Worm (Caenorhabditis elegans) whole organism, late embryonic: Measurements from ENCODE around the gene nas-28.
A peak's percentile ranks its signal among the peaks of the same experiment; 100 is the strongest.

ENCODE experiments used
- C38D4.7 ChIP-seq: fragments of 200-800 bp; sonication (Bioruptor generic); optimal IDR thresholded peaks from 2 replicates; lab custom pipeline; 2018; ENCODE audit warnings: mild to moderate bottlenecking, missing genetic modification characterization, moderate library complexity, missing compliant biosample characterization
- F13H6.1 ChIP-seq: sonication (generic microtip); optimal IDR thresholded peaks from 2 replicates; lab custom pipeline; 2016; ENCODE audit warnings: missing genetic modification characterization, missing compliant biosample characterization
- K09A11.1 ChIP-seq: sonication (generic microtip); optimal IDR thresholded peaks from 2 replicates; lab custom pipeline; 2017; ENCODE audit warnings: antibody characterized with exemption, mild to moderate bottlenecking, missing genetic modification characterization, missing compliant biosample characterization; ENCODE audit not compliant: insufficient read depth
- T23F11.4 ChIP-seq: fragments of 200-800 bp; sonication (Bioruptor generic); optimal IDR thresholded peaks from 2 replicates; lab custom pipeline; 2018; ENCODE audit warnings: mild to moderate bottlenecking, missing genetic modification characterization, missing compliant biosample characterization
- ceh-14 ChIP-seq: sonication (generic microtip); optimal IDR thresholded peaks from 2 replicates; lab custom pipeline; 2016; ENCODE audit warnings: missing genotype, missing genetic modification characterization, missing compliant biosample characterization
- ceh-19 ChIP-seq: fragments of 200-800 bp; sonication (Bioruptor generic); optimal IDR thresholded peaks from 2 replicates; lab custom pipeline; 2018; ENCODE audit warnings: mild to moderate bottlenecking, missing genetic modification characterization, missing compliant biosample characterization
- ceh-22 ChIP-seq: sonication (generic microtip); optimal IDR thresholded peaks from 2 replicates; lab custom pipeline; 2017; ENCODE audit warnings: missing biosample characterization, missing genetic modification characterization
- ceh-31 ChIP-seq: sonication (generic microtip); optimal IDR thresholded peaks from 2 replicates; lab custom pipeline; 2016; ENCODE audit warnings: missing genetic modification characterization, missing compliant biosample characterization
- ceh-34 ChIP-seq: sonication (generic microtip); optimal IDR thresholded peaks from 2 replicates; lab custom pipeline; 2016; ENCODE audit warnings: mild to moderate bottlenecking, missing genetic modification characterization, missing compliant biosample characterization
- ceh-45 ChIP-seq: fragments of 200-800 bp; sonication (Bioruptor generic); IDR thresholded peaks from 2 replicates; pipeline ENCODE4 v1.3.6; 2022; ENCODE audit warnings: missing genetic modification reagents, missing genetic modification characterization, missing compliant biosample characterization
- ceh-48 ChIP-seq: sonication (generic microtip); optimal IDR thresholded peaks from 2 replicates; lab custom pipeline; 2016; ENCODE audit warnings: missing genetic modification characterization, inconsistent platforms, missing compliant biosample characterization
- ceh-6 ChIP-seq: fragments of 200-800 bp; sonication (Bioruptor generic); optimal IDR thresholded peaks from 2 replicates; lab custom pipeline; 2018; ENCODE audit warnings: mild to moderate bottlenecking, missing genetic modification characterization, missing compliant biosample characterization
- ceh-9 ChIP-seq: sonication (generic microtip); optimal IDR thresholded peaks from 2 replicates; lab custom pipeline; 2016; ENCODE audit warnings: mild to moderate bottlenecking, missing genetic modification characterization, inconsistent platforms, missing compliant biosample characterization
- dmd-4 ChIP-seq: sonication (generic microtip); optimal IDR thresholded peaks from 2 replicates; lab custom pipeline; 2016; ENCODE audit warnings: borderline replicate concordance, missing genetic modification characterization, missing compliant biosample characterization
- dve-1 ChIP-seq: sonication (generic microtip); optimal IDR thresholded peaks from 2 replicates; lab custom pipeline; 2017; ENCODE audit warnings: antibody characterized with exemption, mild to moderate bottlenecking, missing genetic modification characterization, missing compliant biosample characterization
- elt-2 ChIP-seq: sonication (generic microtip); optimal IDR thresholded peaks from 2 replicates; lab custom pipeline; 2016; ENCODE audit warnings: missing genetic modification reagents, missing genetic modification characterization, missing compliant biosample characterization
- elt-4 ChIP-seq: sonication (generic microtip); optimal IDR thresholded peaks from 2 replicates; lab custom pipeline; 2016; ENCODE audit warnings: missing genetic modification characterization, missing compliant biosample characterization
- eyg-1 ChIP-seq: sonication (generic microtip); optimal IDR thresholded peaks from 2 replicates; lab custom pipeline; 2016; ENCODE audit warnings: missing genotype, missing genetic modification characterization, missing compliant biosample characterization
- fax-1 ChIP-seq: sonication (generic microtip); optimal IDR thresholded peaks from 2 replicates; lab custom pipeline; 2016; ENCODE audit warnings: missing genotype, missing genetic modification characterization, missing compliant biosample characterization
- fkh-6 ChIP-seq: sonication (generic microtip); optimal IDR thresholded peaks from 2 replicates; lab custom pipeline; 2016; ENCODE audit warnings: missing genetic modification characterization, missing compliant biosample characterization
- hlh-15 ChIP-seq: sonication (generic microtip); optimal IDR thresholded peaks from 2 replicates; lab custom pipeline; 2016; ENCODE audit warnings: missing genetic modification characterization, missing compliant biosample characterization
- lim-6 ChIP-seq: sonication (generic microtip); optimal IDR thresholded peaks from 2 replicates; lab custom pipeline; 2016; ENCODE audit warnings: missing genetic modification characterization, missing compliant biosample characterization
- lin-11 ChIP-seq: fragments of 200-800 bp; sonication (Bioruptor generic); optimal IDR thresholded peaks from 2 replicates; lab custom pipeline; 2018; ENCODE audit warnings: mild to moderate bottlenecking, missing genetic modification characterization, missing compliant biosample characterization
- madf-2 ChIP-seq: sonication (generic microtip); optimal IDR thresholded peaks from 2 replicates; lab custom pipeline; 2017; ENCODE audit warnings: missing genetic modification characterization, missing compliant biosample characterization
- mec-3 ChIP-seq: sonication (generic microtip); optimal IDR thresholded peaks from 2 replicates; lab custom pipeline; 2016; ENCODE audit warnings: borderline replicate concordance, missing genetic modification characterization, missing compliant biosample characterization
- nfya-1 ChIP-seq: sonication (generic microtip); optimal IDR thresholded peaks from 2 replicates; lab custom pipeline; 2017; ENCODE audit warnings: missing genetic modification characterization, mild to moderate bottlenecking, missing compliant biosample characterization, antibody characterized with exemption, moderate library complexity
- nhr-11 ChIP-seq: fragments of 150-350 bp; optimal IDR thresholded peaks from 2 replicates; lab custom pipeline; 2014; ENCODE audit warnings: missing biosample characterization, missing genetic modification characterization
- npax-4 ChIP-seq: sonication (generic microtip); optimal IDR thresholded peaks from 2 replicates; lab custom pipeline; 2016; ENCODE audit warnings: missing genetic modification characterization, missing compliant biosample characterization
- odd-2 ChIP-seq: sonication (generic microtip); optimal IDR thresholded peaks from 2 replicates; lab custom pipeline; 2017; ENCODE audit warnings: antibody characterized with exemption, mild to moderate bottlenecking, missing genetic modification characterization, missing compliant biosample characterization
- pag-3 ChIP-seq: sonication (generic microtip); optimal IDR thresholded peaks from 2 replicates; lab custom pipeline; 2016; ENCODE audit warnings: missing compliant biosample characterization, missing genetic modification characterization, borderline replicate concordance
- pha-4 ChIP-seq: fragments of 150-350 bp; optimal IDR thresholded peaks from 2 replicates; lab custom pipeline; 2018; ENCODE audit warnings: missing biosample characterization, missing genetic modification reagents, missing genetic modification characterization
- ref-2 ChIP-seq: sonication (generic microtip); optimal IDR thresholded peaks from 2 replicates; lab custom pipeline; 2016; ENCODE audit warnings: missing genetic modification characterization, missing compliant biosample characterization
- rnt-1 ChIP-seq: sonication (generic microtip); optimal IDR thresholded peaks from 2 replicates; lab custom pipeline; 2016; ENCODE audit warnings: missing genetic modification characterization, missing compliant biosample characterization
- syd-9 ChIP-seq: sonication (generic microtip); optimal IDR thresholded peaks from 2 replicates; lab custom pipeline; 2016; ENCODE audit warnings: mild to moderate bottlenecking, missing genetic modification characterization, moderate library complexity, missing compliant biosample characterization
- tbx-7 ChIP-seq: sonication (generic microtip); optimal IDR thresholded peaks from 2 replicates; lab custom pipeline; 2016; ENCODE audit warnings: missing genotype, missing genetic modification characterization, missing compliant biosample characterization
- unc-42 ChIP-seq: sonication (generic microtip); optimal IDR thresholded peaks from 2 replicates; lab custom pipeline; 2016; ENCODE audit warnings: missing genotype, missing genetic modification characterization, missing compliant biosample characterization
- unc-86 ChIP-seq: sonication (generic microtip); optimal IDR thresholded peaks from 2 replicates; lab custom pipeline; 2016; ENCODE audit warnings: missing genetic modification characterization, missing compliant biosample characterization
- ztf-16 ChIP-seq: sonication (generic microtip); optimal IDR thresholded peaks from 2 replicates; lab custom pipeline; 2017; ENCODE audit warnings: missing genetic modification characterization, missing compliant biosample characterization

The nas-28 gene

ce11 chrIII:6149467-6150072, 33.4 kb downstream of the nas-28 start, which contains the start of the genes wht-7 and Y42G9A.1:
Gene wht-7, minus strand, starts transcription at chrIII:6149597.
Gene Y42G9A.1, plus strand, starts transcription at chrIII:6149961.
- no peak for TF ChIP-seq C38D4.7 (GFP tag; lab: Kevin White, UChicago)
- TF ChIP-seq elt-2: peak; percentile 31
- TF ChIP-seq, all 69 proteins: peak for 1

ce11 chrIII:6148684-6149083, 34.3 kb downstream of the nas-28 start:
- TF ChIP-seq elt-2 (no peak), pag-3 (tag; lab: Kevin White, UChicago) (no peak), ceh-34 (tag; lab: Kevin White, UChicago) (no peak), odd-2 (no peak), madf-2 (tag; lab: Kevin White, UChicago) (no peak), rnt-1 (tag; lab: Kevin White, UChicago) (no peak)

- TF ChIP-seq fkh-6 (tag; lab: Kevin White, UChicago): no peak
- no peak for TF ChIP-seq pha-4 (tag; lab: Kevin White, UChicago)
- TF ChIP-seq unc-86 (tag; lab: Kevin White, UChicago): no peak
- TF ChIP-seq K09A11.1 (tag; lab: Kevin White, UChicago): no peak
- TF ChIP-seq elt-2: no peak
- no peak for TF ChIP-seq ceh-14 (tag; lab: Kevin White, UChicago)
- no peak for TF ChIP-seq rnt-1 (tag; lab: Kevin White, UChicago)
- no peak for TF ChIP-seq nfya-1 (tag; lab: Kevin White, UChicago)
- TF ChIP-seq ceh-45 (GFP tag; lab: Robert Waterston, UW): no peak
Observed at ce11 chrIII:6147903-6148302, 35.1 kb downstream of the nas-28 start, which contains the start of gene Y42G9A.2. Gene Y42G9A.2, plus strand, starts transcription at chrIII:6148186.

ce11 chrIII:6146797-6147196, 36.2 kb downstream of the nas-28 start:
- TF ChIP-seq C38D4.7 (GFP tag; lab: Kevin White, UChicago) (no peak), madf-2 (tag; lab: Kevin White, UChicago) (no peak), lim-6 (no peak), T23F11.4 (GFP tag; lab: Kevin White, UChicago) (no peak), npax-4 (tag; lab: Kevin White, UChicago) (no peak), ceh-22 (no peak), ref-2 (tag; lab: Kevin White, UChicago) (no peak), syd-9 (no peak), ceh-14 (tag; lab: Kevin White, UChicago) (no peak), odd-2 (no peak), mec-3 (tag; lab: Kevin White, UChicago) (no peak), hlh-15 (tag; lab: Kevin White, UChicago) (no peak), ztf-16 (tag; lab: Kevin White, UChicago) (no peak)
- TF ChIP-seq, all 69 proteins: peak for 0

- no peak for TF ChIP-seq ceh-19 (GFP tag; lab: Kevin White, UChicago)
- TF ChIP-seq ceh-31: no peak
- TF ChIP-seq ceh-9 (tag; lab: Kevin White, UChicago): no peak
- no peak for TF ChIP-seq npax-4 (tag; lab: Kevin White, UChicago)
- no peak for TF ChIP-seq ceh-48 (tag; lab: Kevin White, UChicago)
- TF ChIP-seq K09A11.1 (tag; lab: Kevin White, UChicago): no peak
- TF ChIP-seq eyg-1 (tag; lab: Kevin White, UChicago): no peak
- no peak for TF ChIP-seq unc-42
Observed at ce11 chrIII:6145896-6146295, 37.1 kb downstream of the nas-28 start, which contains the start of gene Y42G9A.3. Gene Y42G9A.3, plus strand, starts transcription at chrIII:6146258.

- TF ChIP-seq ceh-34 (tag; lab: Kevin White, UChicago): no peak
- TF ChIP-seq lim-6: no peak
- TF ChIP-seq ceh-6 (GFP tag; lab: Kevin White, UChicago): no peak
- TF ChIP-seq npax-4 (tag; lab: Kevin White, UChicago): no peak
- no peak for TF ChIP-seq tbx-7 (tag; lab: Kevin White, UChicago)
- TF ChIP-seq elt-4 (tag; lab: Kevin White, UChicago): no peak
- TF ChIP-seq C38D4.7 (GFP tag; lab: Kevin White, UChicago): no peak
- TF ChIP-seq ceh-9 (tag; lab: Kevin White, UChicago): no peak
- no peak for TF ChIP-seq fax-1 (tag; lab: Kevin White, UChicago)
- no peak for TF ChIP-seq dve-1
- no peak for TF ChIP-seq ceh-22
- no peak for TF ChIP-seq unc-42
- TF ChIP-seq lin-11 (tag; lab: Kevin White, UChicago): no peak
- no peak for TF ChIP-seq F13H6.1 (tag; lab: Kevin White, UChicago)
- TF ChIP-seq ceh-45 (GFP tag; lab: Robert Waterston, UW): no peak
- TF ChIP-seq dmd-4: no peak
- no peak for TF ChIP-seq nhr-11 (tag; lab: Kevin White, UChicago)
Observed at ce11 chrIII:6145309-6145708, 37.7 kb downstream of the nas-28 start.
